Worm (Caenorhabditis elegans) whole organism, L3 larva: ENCODE data around the gene odr-2.
A peak's percentile ranks its signal among the peaks of the same experiment; 100 is the strongest.

ENCODE experiments used
- R02D3.7 ChIP-seq: fragments of 150-350 bp; optimal IDR thresholded peaks from 2 replicates; lab custom pipeline; 2014; ENCODE audit warnings: missing biosample characterization, missing genetic modification characterization
- ZK546.5 ChIP-seq: sonication (generic microtip); optimal IDR thresholded peaks from 2 replicates; lab custom pipeline; 2017; ENCODE audit warnings: missing biosample characterization, missing genetic modification characterization
- ama-1 ChIP-seq: fragments of 150-350 bp; optimal IDR thresholded peaks from 2 replicates; lab custom pipeline; 2018
- ceh-16 ChIP-seq: sonication (generic microtip); optimal IDR thresholded peaks from 2 replicates; lab custom pipeline; 2017; ENCODE audit warnings: missing biosample characterization, missing genetic modification characterization
- ceh-9 ChIP-seq: sonication (generic microtip); optimal IDR thresholded peaks from 2 replicates; lab custom pipeline; 2018; ENCODE audit warnings: missing biosample characterization, missing genetic modification characterization
- egl-27 ChIP-seq: sonication (generic microtip); optimal IDR thresholded peaks from 4 replicates; lab custom pipeline; 2017; ENCODE audit warnings: missing biosample characterization, missing genetic modification reagents, missing genetic modification characterization
- egl-5 ChIP-seq: fragments of 150-350 bp; optimal IDR thresholded peaks from 2 replicates; lab custom pipeline; 2017; ENCODE audit warnings: missing biosample characterization, missing genetic modification reagents, missing genetic modification characterization, inconsistent platforms
- elt-1 ChIP-seq: fragments of 150-350 bp; optimal IDR thresholded peaks from 2 replicates; lab custom pipeline; 2014; ENCODE audit warnings: missing biosample characterization, missing genetic modification characterization
- elt-2 ChIP-seq: sonication (generic microtip); optimal IDR thresholded peaks from 2 replicates; lab custom pipeline; 2016; ENCODE audit warnings: missing genetic modification reagents, mild to moderate bottlenecking, missing genetic modification characterization, missing compliant biosample characterization
- eor-1 ChIP-seq, 2 experiments: fragments of 150-350 bp; optimal IDR thresholded peaks; 2 replicates each; lab custom pipeline; 2014 to 2018; ENCODE audit warnings: missing biosample characterization in 2 of 2, missing genetic modification characterization in 2 of 2
- fkh-2 ChIP-seq: fragments of 150-350 bp; optimal IDR thresholded peaks from 2 replicates; lab custom pipeline; 2014; ENCODE audit warnings: missing biosample characterization, missing genetic modification reagents, missing genetic modification characterization
- fos-1 ChIP-seq: fragments of 150-350 bp; optimal IDR thresholded peaks from 2 replicates; lab custom pipeline; 2014; ENCODE audit warnings: missing biosample characterization, missing genetic modification characterization
- hmg-11 ChIP-seq: sonication (generic microtip); optimal IDR thresholded peaks from 2 replicates; lab custom pipeline; 2016; ENCODE audit warnings: missing genetic modification characterization, missing compliant biosample characterization
- jun-1 ChIP-seq: fragments of 150-350 bp; optimal IDR thresholded peaks from 2 replicates; lab custom pipeline; 2014; ENCODE audit warnings: missing biosample characterization, missing genetic modification reagents, missing genetic modification characterization
- lin-39 ChIP-seq: fragments of 150-350 bp; optimal IDR thresholded peaks from 2 replicates; lab custom pipeline; 2018; ENCODE audit warnings: missing biosample characterization, missing genetic modification reagents, missing genetic modification characterization
- lsy-12 ChIP-seq: sonication (generic microtip); optimal IDR thresholded peaks from 2 replicates; lab custom pipeline; 2016; ENCODE audit warnings: mild to moderate bottlenecking, missing genetic modification characterization, missing compliant biosample characterization
- mdl-1 ChIP-seq: fragments of 150-350 bp; optimal IDR thresholded peaks from 2 replicates; lab custom pipeline; 2014; ENCODE audit warnings: missing biosample characterization, missing genetic modification characterization
- mml-1 ChIP-seq: fragments of 150-350 bp; sonication (generic microtip); optimal IDR thresholded peaks from 3 replicates; lab custom pipeline; 2014; ENCODE audit warnings: missing biosample characterization, missing genetic modification characterization
- nfya-1 ChIP-seq: sonication (generic microtip); optimal IDR thresholded peaks from 2 replicates; lab custom pipeline; 2017; ENCODE audit warnings: missing genetic modification characterization, mild to moderate bottlenecking, missing compliant biosample characterization, antibody characterized with exemption, moderate library complexity; ENCODE audit not compliant: insufficient read depth
- nhr-11 ChIP-seq: fragments of 150-350 bp; optimal IDR thresholded peaks from 2 replicates; lab custom pipeline; 2014; ENCODE audit warnings: missing biosample characterization, missing genetic modification characterization
- nhr-12 ChIP-seq: fragments of 150-350 bp; optimal IDR thresholded peaks from 2 replicates; lab custom pipeline; 2014; ENCODE audit warnings: missing biosample characterization, missing genetic modification characterization
- nhr-237 ChIP-seq: fragments of 150-350 bp; optimal IDR thresholded peaks from 2 replicates; lab custom pipeline; 2014; ENCODE audit warnings: missing biosample characterization, missing genetic modification characterization
- nhr-25 ChIP-seq: sonication (generic microtip); optimal IDR thresholded peaks from 2 replicates; lab custom pipeline; 2017; ENCODE audit warnings: missing biosample characterization, missing genetic modification characterization
- nhr-28 ChIP-seq: fragments of 150-350 bp; optimal IDR thresholded peaks from 2 replicates; lab custom pipeline; 2014; ENCODE audit warnings: missing biosample characterization, missing genetic modification characterization
- nhr-43 ChIP-seq: sonication (generic microtip); optimal IDR thresholded peaks from 2 replicates; lab custom pipeline; 2016; ENCODE audit warnings: mild to moderate bottlenecking, missing genetic modification characterization, missing compliant biosample characterization; ENCODE audit not compliant: poor library complexity, severe bottlenecking
- nhr-67 ChIP-seq: fragments of 150-350 bp; optimal IDR thresholded peaks from 2 replicates; lab custom pipeline; 2014; ENCODE audit warnings: missing biosample characterization, missing genetic modification characterization
- nhr-76 ChIP-seq: fragments of 150-350 bp; sonication (generic microtip); optimal IDR thresholded peaks from 5 replicates; lab custom pipeline; 2014; ENCODE audit warnings: missing biosample characterization, missing genetic modification characterization
- nhr-77 ChIP-seq: fragments of 150-350 bp; optimal IDR thresholded peaks from 2 replicates; lab custom pipeline; 2014; ENCODE audit warnings: missing biosample characterization, missing genetic modification characterization
- pha-4 ChIP-seq: fragments of 150-350 bp; optimal IDR thresholded peaks from 2 replicates; lab custom pipeline; 2014; ENCODE audit warnings: missing biosample characterization, missing genetic modification reagents, missing genetic modification characterization
- pqm-1 ChIP-seq: fragments of 150-350 bp; optimal IDR thresholded peaks from 2 replicates; lab custom pipeline; 2017; ENCODE audit warnings: missing biosample characterization, missing genetic modification characterization, inconsistent platforms
- skn-1 ChIP-seq: fragments of 150-350 bp; optimal IDR thresholded peaks from 2 replicates; lab custom pipeline; 2014; ENCODE audit warnings: missing biosample characterization, missing genetic modification characterization
- snpc-4 ChIP-seq: fragments of 150-350 bp; optimal IDR thresholded peaks from 2 replicates; lab custom pipeline; 2014; ENCODE audit warnings: missing biosample characterization, missing genetic modification characterization
- tbx-2 ChIP-seq: sonication (generic microtip); optimal IDR thresholded peaks from 2 replicates; lab custom pipeline; 2016; ENCODE audit warnings: mild to moderate bottlenecking, missing genetic modification characterization, missing compliant biosample characterization
- zag-1 ChIP-seq: fragments of 150-350 bp; optimal IDR thresholded peaks from 2 replicates; lab custom pipeline; 2014; ENCODE audit warnings: missing biosample characterization, missing genetic modification characterization

odr-2 gene

DNA sequence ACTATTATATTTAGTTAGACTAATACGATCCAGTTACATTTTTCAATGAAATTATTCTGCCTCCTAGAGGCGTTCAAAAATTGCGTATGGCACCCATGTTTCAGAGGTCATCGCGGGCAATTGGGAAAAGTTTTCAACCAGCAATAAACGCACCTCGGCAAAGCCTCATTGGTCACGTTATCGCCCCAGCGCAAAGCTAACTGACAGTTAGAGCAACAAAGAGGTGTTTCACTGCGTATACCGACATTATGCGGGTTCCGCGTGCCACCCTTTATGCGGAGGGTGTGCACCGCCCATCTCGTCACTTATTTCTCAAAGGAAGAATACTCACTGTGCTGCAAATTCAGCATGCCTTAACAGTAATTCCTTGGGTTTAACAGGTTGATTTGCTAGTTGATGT, 39.3 kb downstream of the odr-2 start:
- TF ChIP-seq elt-2 (tag; lab: Kevin White, UChicago) (peak; percentile 33), tbx-2 (tag; lab: Kevin White, UChicago) (no peak), lin-39 (tag; lab: Kevin White, UChicago) (no peak), egl-5 (tag; lab: Kevin White, UChicago) (no peak), R02D3.7 (tag; lab: Kevin White, UChicago) (no peak), nhr-11 (tag; lab: Kevin White, UChicago) (no peak), nhr-67 (tag; lab: Kevin White, UChicago) (no peak), pqm-1 (peak; percentile 46), mdl-1 (no peak), snpc-4 (tag; lab: Kevin White, UChicago) (peak; percentile 68)
- TF ChIP-seq, all 47 proteins: peak for 3

DNA sequence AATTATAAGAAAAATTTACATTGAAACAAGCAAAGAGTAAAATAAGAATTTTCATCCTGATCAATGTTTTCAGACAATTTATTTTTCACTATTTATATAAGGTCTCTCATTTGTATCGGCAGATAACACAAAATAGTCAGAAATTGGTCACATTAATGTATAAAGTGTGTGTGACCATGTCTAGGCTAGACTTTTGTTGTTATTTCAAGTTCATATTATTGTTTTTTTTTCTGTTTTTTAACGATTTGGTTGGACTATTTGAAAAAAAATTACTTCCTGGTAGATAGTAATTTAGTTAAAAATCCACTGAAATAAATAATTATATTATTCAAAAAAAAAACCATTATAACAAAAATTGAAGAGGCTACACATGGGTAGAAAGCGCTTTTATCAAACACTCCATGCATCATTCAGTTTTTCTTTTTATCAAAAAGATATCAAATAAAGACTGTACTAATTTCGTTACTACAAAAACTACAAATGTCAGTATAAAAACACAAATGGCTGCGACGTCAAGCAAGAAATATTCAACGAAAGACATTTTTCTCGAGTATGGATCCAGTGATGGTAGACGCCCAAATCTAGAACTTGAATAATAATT, 42.0 kb downstream of the odr-2 start, which contains the start of gene ugt-37:
Gene ugt-37 (minus strand): TSS at position 69 of the 601 bp plus-strand sequence.
- TF ChIP-seq nhr-76 (tag; lab: Kevin White, UChicago) (no peak), mdl-1 (no peak), nfya-1 (tag; lab: Kevin White, UChicago) (no peak), egl-27 (tag; lab: Kevin White, UChicago) (no peak), nhr-237 (tag; lab: Kevin White, UChicago) (no peak), ZK546.5 (tag; lab: Kevin White, UChicago) (no peak), skn-1 (tag; lab: Kevin White, UChicago) (no peak), elt-2 (tag; lab: Kevin White, UChicago) (peak; percentile 33)
- TF ChIP-seq, all 47 proteins: peak for 1

DNA sequence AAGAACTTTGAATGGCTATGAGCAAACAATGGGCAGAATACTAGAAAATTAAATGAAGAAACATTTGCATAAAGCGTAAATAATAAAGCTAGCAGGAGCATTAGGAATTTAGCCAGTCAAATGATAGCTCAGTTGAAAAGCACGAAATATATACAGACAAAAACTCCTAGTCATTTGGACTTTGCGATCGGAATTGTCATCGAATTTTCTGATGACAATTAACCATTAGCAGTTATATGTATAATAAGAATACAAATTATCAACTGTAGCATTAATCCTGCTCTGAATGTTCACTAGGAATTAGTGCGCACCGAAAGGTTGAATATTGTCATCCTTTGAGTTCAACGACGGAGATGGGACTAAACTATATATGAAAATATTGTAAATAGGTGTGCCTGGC, 44.0 kb downstream of the odr-2 start, which contains the start of gene ugt-38:
Gene ugt-38 (minus strand): TSS at position 101 of the 400 bp plus-strand sequence.
- TF ChIP-seq nhr-28 (tag; lab: Kevin White, UChicago) (no peak), eor-1 (tag; optimal IDR thresholded peaks at IDR 0.05; lab: Kevin White, UChicago) (no peak), lin-39 (tag; lab: Kevin White, UChicago) (no peak), elt-1 (tag; lab: Kevin White, UChicago) (no peak), hmg-11 (tag; lab: Kevin White, UChicago) (no peak), skn-1 (tag; lab: Kevin White, UChicago) (no peak)

DNA sequence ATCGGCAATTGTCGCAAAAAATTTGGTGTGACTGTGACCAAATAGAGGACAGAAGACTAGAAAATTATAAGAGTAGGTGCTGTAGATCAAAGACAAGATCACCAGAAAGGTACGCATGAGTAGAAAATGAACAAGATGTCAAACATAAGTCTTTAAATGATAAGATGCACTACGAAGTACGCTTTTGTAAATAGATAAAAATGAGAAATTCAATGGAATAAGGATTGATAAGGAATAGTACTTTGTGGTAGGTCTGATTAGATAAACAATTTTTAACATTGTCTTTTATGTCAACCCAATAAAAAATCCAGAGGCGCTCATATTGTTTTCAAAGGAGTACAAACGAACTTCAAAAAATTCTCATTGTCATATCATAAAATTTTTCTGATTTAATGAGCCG, 47.2 kb downstream of the odr-2 start, which contains the start of gene F10D2.8:
Gene F10D2.8 (minus strand): TSS at position 145 of the 400 bp plus-strand sequence.
- TF ChIP-seq jun-1 (peak; percentile 21), elt-2 (tag; lab: Kevin White, UChicago) (peak; percentile 89), nhr-25 (tag; lab: Kevin White, UChicago) (no peak), pqm-1 (peak; percentile 95), ceh-16 (tag; lab: Kevin White, UChicago) (no peak), pha-4 (tag; lab: Kevin White, UChicago) (peak; percentile 35)

DNA sequence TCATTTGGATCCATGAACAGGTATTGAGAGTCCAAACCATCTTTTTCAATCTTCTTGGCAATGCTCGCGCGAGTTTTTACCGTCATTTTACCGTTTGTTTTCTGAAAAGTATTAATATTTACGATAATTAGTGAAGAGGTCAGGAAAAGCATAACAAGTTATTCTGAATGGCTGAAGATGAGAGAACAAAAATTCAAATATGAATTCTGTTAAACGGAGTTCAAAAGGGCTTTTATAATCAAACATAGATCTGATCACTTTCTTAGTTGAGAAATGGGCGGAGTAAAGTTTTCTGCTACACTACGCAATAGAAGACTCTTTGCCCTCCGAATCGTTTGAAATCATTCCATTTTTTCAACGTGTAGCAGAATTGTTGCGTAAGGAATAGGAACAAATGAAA, 49.7 kb downstream of the odr-2 start, which contains the start of gene fat-7:
Gene fat-7 (minus strand): TSS at position 101 of the 400 bp plus-strand sequence.
- TF ChIP-seq ZK546.5 (tag; lab: Kevin White, UChicago) (no peak), jun-1 (no peak), hmg-11 (tag; lab: Kevin White, UChicago) (no peak), fkh-2 (tag; lab: Kevin White, UChicago) (no peak), ceh-9 (no peak), fos-1 (tag; lab: Kevin White, UChicago) (no peak), nhr-237 (tag; lab: Kevin White, UChicago) (no peak), pha-4 (tag; lab: Kevin White, UChicago) (no peak), tbx-2 (tag; lab: Kevin White, UChicago) (no peak)

DNA sequence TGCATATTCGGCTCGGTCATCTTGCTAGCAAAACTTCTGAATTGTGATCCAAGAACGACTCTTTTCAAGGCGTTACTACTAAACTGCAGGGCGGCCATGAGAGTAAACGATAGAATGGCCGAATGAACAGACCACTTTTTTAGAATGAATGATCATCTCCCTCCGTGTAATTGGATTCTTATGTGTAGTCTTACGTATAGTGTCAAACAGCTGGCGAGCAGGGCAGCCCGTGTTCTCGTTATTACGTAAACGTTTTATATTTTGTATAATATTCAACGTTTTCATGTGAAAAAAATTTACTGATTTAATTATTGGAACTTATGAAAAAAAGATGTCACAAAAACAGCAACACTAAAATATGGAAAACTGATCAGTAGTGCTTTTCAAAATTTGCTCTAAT, 52.7 kb downstream of the odr-2 start, which contains the start of gene F10D2.10:
Gene F10D2.10 (minus strand): TSS at position 101 of the 400 bp plus-strand sequence.
- no peak for TF ChIP-seq ceh-9
- no peak for TF ChIP-seq pqm-1
- TF ChIP-seq jun-1, result no peak
- TF ChIP-seq nhr-77 (tag; lab: Kevin White, UChicago), result no peak
- no peak for TF ChIP-seq nhr-12
- no peak for TF ChIP-seq nfya-1 (tag; lab: Kevin White, UChicago)
- TF ChIP-seq nhr-43 (tag; lab: Kevin White, UChicago), result no peak
- no peak for TF ChIP-seq ceh-16 (tag; lab: Kevin White, UChicago)
- no peak for TF ChIP-seq ama-1
- no peak for TF ChIP-seq zag-1 (tag; lab: Kevin White, UChicago)
- no peak for TF ChIP-seq mml-1 (tag; lab: Kevin White, UChicago)
- TF ChIP-seq nhr-25 (tag; lab: Kevin White, UChicago), result no peak
- TF ChIP-seq elt-1 (tag; lab: Kevin White, UChicago), result no peak
- no peak for TF ChIP-seq lsy-12
- TF ChIP-seq tbx-2 (tag; lab: Kevin White, UChicago), result no peak
- TF ChIP-seq, all 47 proteins: peak for 0
